Worm (Caenorhabditis elegans): ENCODE measurements around the gene str-169.

The str-169 gene

ce11 chrIV:4915689-4916088 is 30.2 kb upstream of the str-169 start, which contains the start of gene str-155:
TSS of gene str-155 (plus strand) at chrIV:4915989.
- no peak for TF ChIP-seq blmp-1 (tag; optimal IDR thresholded peaks at IDR 0.05; ENCODE audit: insufficient read depth)
- TF ChIP-seq nhr-77 (tag; optimal IDR thresholded peaks at IDR 0.05), result no peak
- TF ChIP-seq unc-55 (GFP tag; optimal IDR thresholded peaks at IDR 0.05), result no peak
- no peak for TF ChIP-seq mab-5 (tag; optimal IDR thresholded peaks at IDR 0.05)
- TF ChIP-seq nhr-129 (tag; optimal IDR thresholded peaks at IDR 0.05), result no peak
- TF ChIP-seq unc-62 (GFP tag; optimal IDR thresholded peaks at IDR 0.05), result no peak

- no peak for TF ChIP-seq nhr-10 (tag; optimal IDR thresholded peaks at IDR 0.05)
Measured at ce11 chrIV:4917774-4918173, 28.1 kb upstream of the str-169 start, which contains the start of gene str-158. TSS of gene str-158 (plus strand) at chrIV:4918074.

- TF ChIP-seq F13H6.1 (tag; optimal IDR thresholded peaks at IDR 0.05), result no peak
- TF ChIP-seq lsy-2 (tag; optimal IDR thresholded peaks at IDR 0.05), result no peak
- no peak for TF ChIP-seq nhr-12 (tag; optimal IDR thresholded peaks at IDR 0.05)
- TF ChIP-seq nhr-23 (tag; optimal IDR thresholded peaks at IDR 0.05), result no peak
- TF ChIP-seq crh-2 (tag; optimal IDR thresholded peaks at IDR 0.05), result no peak
- TF ChIP-seq elt-3 (tag; optimal IDR thresholded peaks at IDR 0.05), result no peak
- TF ChIP-seq fos-1 (tag; optimal IDR thresholded peaks at IDR 0.05), result peak; percentile 13
- no peak for TF ChIP-seq lin-39 (tag; optimal IDR thresholded peaks at IDR 0.05)
Measured at ce11 chrIV:4930045-4930444, 15.8 kb upstream of the str-169 start, which contains the start of gene Y9C9A.8. TSS of gene Y9C9A.8 (plus strand) at chrIV:4930345.

ce11 chrIV:4930754-4931322 is 15.0 kb upstream of the str-169 start:
- TF ChIP-seq sma-3 (GFP tag; optimal IDR thresholded peaks at IDR 0.05), result peak; percentile 67
- TF ChIP-seq crh-2 (tag; optimal IDR thresholded peaks at IDR 0.05), result peak; percentile 19
- TF ChIP-seq lin-13 (GFP tag; optimal IDR thresholded peaks at IDR 0.05), result no peak
- peak; percentile 24 for TF ChIP-seq nhr-21 (tag; optimal IDR thresholded peaks at IDR 0.05)
- TF ChIP-seq sma-9 (GFP tag; optimal IDR thresholded peaks at IDR 0.05), result peak; percentile 8
- TF ChIP-seq sma-9 (tag; optimal IDR thresholded peaks at IDR 0.05), result no peak
- TF ChIP-seq mbf-1 (tag; optimal IDR thresholded peaks at IDR 0.05), result no peak
- no peak for TF ChIP-seq F13H6.1 (tag; optimal IDR thresholded peaks at IDR 0.05)
- peak; percentile 39 for TF ChIP-seq gmeb-1 (tag; optimal IDR thresholded peaks at IDR 0.05)
- TF ChIP-seq snpc-4 (tag; optimal IDR thresholded peaks at IDR 0.05), result peak; percentile 92
- no peak for TF ChIP-seq lin-39 (tag; optimal IDR thresholded peaks at IDR 0.05)

ce11 chrIV:4934103-4934502 is 11.8 kb upstream of the str-169 start, which contains the start of gene str-153:
TSS of gene str-153 (plus strand) at chrIV:4934403.
- TF ChIP-seq aly-2 (tag; optimal IDR thresholded peaks at IDR 0.05), result no peak
- no peak for TF ChIP-seq nhr-237 (tag; optimal IDR thresholded peaks at IDR 0.05)
- no peak for TF ChIP-seq ztf-11 (tag; optimal IDR thresholded peaks at IDR 0.05)
- no peak for TF ChIP-seq nhr-23 (tag; optimal IDR thresholded peaks at IDR 0.05)
- TF ChIP-seq mab-5 (tag; optimal IDR thresholded peaks at IDR 0.05), result no peak
- no peak for TF ChIP-seq ceh-16 (tag; optimal IDR thresholded peaks at IDR 0.05)
- TF ChIP-seq skn-1 (tag; optimal IDR thresholded peaks at IDR 0.05), result no peak
- TF ChIP-seq peb-1 (tag; optimal IDR thresholded peaks at IDR 0.05), result no peak
- no peak for TF ChIP-seq lin-13 (GFP tag; optimal IDR thresholded peaks at IDR 0.05)

- TF ChIP-seq nhr-21 (tag; optimal IDR thresholded peaks at IDR 0.05) (no peak), fos-1 (tag; optimal IDR thresholded peaks at IDR 0.05) (peak; percentile 69), mbf-1 (tag; optimal IDR thresholded peaks at IDR 0.05) (no peak), snpc-4 (tag; optimal IDR thresholded peaks at IDR 0.05) (no peak), lin-13 (GFP tag; optimal IDR thresholded peaks at IDR 0.05) (no peak)
Measured at ce11 chrIV:4937647-4938046, 8.2 kb upstream of the str-169 start, which contains the start of gene fbxa-86. TSS of gene fbxa-86 (minus strand) at chrIV:4938013.

- TF ChIP-seq nhr-25 (tag; optimal IDR thresholded peaks at IDR 0.05) (no peak), nhr-6 (tag; optimal IDR thresholded peaks at IDR 0.05) (no peak), mbf-1 (tag; optimal IDR thresholded peaks at IDR 0.05) (no peak), nhr-23 (tag; optimal IDR thresholded peaks at IDR 0.05) (no peak), ztf-1 (GFP tag; conservative IDR thresholded peaks at IDR 0.05) (no peak), crh-2 (tag; optimal IDR thresholded peaks at IDR 0.05) (no peak), elt-3 (tag; optimal IDR thresholded peaks at IDR 0.05) (no peak), nhr-77 (tag; optimal IDR thresholded peaks at IDR 0.05) (no peak), Y55F3AM.14 (GFP tag; optimal IDR thresholded peaks at IDR 0.05) (no peak), sma-9 (GFP tag; optimal IDR thresholded peaks at IDR 0.05) (no peak), sma-9 (tag; optimal IDR thresholded peaks at IDR 0.05) (no peak), unc-62 (GFP tag; optimal IDR thresholded peaks at IDR 0.05) (no peak), gmeb-1 (tag; optimal IDR thresholded peaks at IDR 0.05) (no peak), nhr-10 (tag; optimal IDR thresholded peaks at IDR 0.05) (no peak), ztf-11 (tag; optimal IDR thresholded peaks at IDR 0.05) (no peak), lin-11 (tag; optimal IDR thresholded peaks at IDR 0.05) (no peak)
Measured at ce11 chrIV:4938664-4939063, 7.2 kb upstream of the str-169 start, which contains the start of gene str-168. TSS of gene str-168 (plus strand) at chrIV:4938964.

Measured in whole organism, L2 larva.